Worm (Caenorhabditis elegans) whole organism, mixed stage, embryonic: ENCODE data around the gene C54F6.18.

ENCODE experiments used
- nhr-28 ChIP-seq: fragments of 150-350 bp; optimal IDR thresholded peaks from 2 replicates; lab custom pipeline; 2014; ENCODE audit warnings: missing biosample characterization, missing genetic modification characterization
- snpc-4 ChIP-seq: fragments of 150-350 bp; optimal IDR thresholded peaks from 2 replicates; lab custom pipeline; 2014; ENCODE audit warnings: missing biosample characterization, missing genetic modification characterization
- unc-62 ChIP-seq: fragments of 150-350 bp; optimal IDR thresholded peaks from 2 replicates; lab custom pipeline; 2014; ENCODE audit warnings: missing biosample characterization, missing genetic modification reagents, missing genetic modification characterization

ce11 chrV:7522279-7522678, 3.5 kb upstream of the C54F6.18 start, which contains the start of gene C54F6.15:
- TF ChIP-seq snpc-4 (tag; lab: Kevin White, UChicago), result no peak
- no peak for TF ChIP-seq unc-62
- no peak for TF ChIP-seq nhr-28 (tag; lab: Kevin White, UChicago)
